Worm (Caenorhabditis elegans) whole organism, late embryonic: ENCODE data around the gene C33H5.16.

Experiments
- K02D7.2 ChIP-seq: sonication (generic microtip); optimal IDR thresholded peaks from 2 replicates; lab custom pipeline; 2017; ENCODE audit warnings: mild to moderate bottlenecking, missing genetic modification characterization, missing compliant biosample characterization
- ceh-14 ChIP-seq: sonication (generic microtip); optimal IDR thresholded peaks from 2 replicates; lab custom pipeline; 2016; ENCODE audit warnings: missing genotype, missing genetic modification characterization, missing compliant biosample characterization
- ceh-24 ChIP-seq: sonication (generic microtip); optimal IDR thresholded peaks from 2 replicates; lab custom pipeline; 2016; ENCODE audit warnings: mild to moderate bottlenecking, missing genetic modification characterization, missing compliant biosample characterization
- ceh-34 ChIP-seq: sonication (generic microtip); optimal IDR thresholded peaks from 2 replicates; lab custom pipeline; 2016; ENCODE audit warnings: mild to moderate bottlenecking, missing genetic modification characterization, missing compliant biosample characterization
- ceh-45 ChIP-seq: fragments of 200-800 bp; sonication (Bioruptor generic); IDR thresholded peaks from 2 replicates; pipeline ENCODE4 v1.3.6; 2022; ENCODE audit warnings: missing genetic modification reagents, missing genetic modification characterization, missing compliant biosample characterization
- ceh-6 ChIP-seq: fragments of 200-800 bp; sonication (Bioruptor generic); optimal IDR thresholded peaks from 2 replicates; lab custom pipeline; 2018; ENCODE audit warnings: mild to moderate bottlenecking, missing genetic modification characterization, missing compliant biosample characterization
- ceh-9 ChIP-seq: sonication (generic microtip); optimal IDR thresholded peaks from 2 replicates; lab custom pipeline; 2016; ENCODE audit warnings: mild to moderate bottlenecking, missing genetic modification characterization, inconsistent platforms, missing compliant biosample characterization
- che-1 ChIP-seq: sonication (generic microtip); optimal IDR thresholded peaks from 2 replicates; lab custom pipeline; 2016; ENCODE audit warnings: mild to moderate bottlenecking, missing genetic modification characterization, missing compliant biosample characterization
- dmd-4 ChIP-seq: sonication (generic microtip); optimal IDR thresholded peaks from 2 replicates; lab custom pipeline; 2016; ENCODE audit warnings: borderline replicate concordance, missing genetic modification characterization, missing compliant biosample characterization
- ets-4 ChIP-seq: sonication (generic microtip); optimal IDR thresholded peaks from 2 replicates; lab custom pipeline; 2016; ENCODE audit warnings: missing genetic modification characterization, missing compliant biosample characterization
- eyg-1 ChIP-seq: sonication (generic microtip); optimal IDR thresholded peaks from 2 replicates; lab custom pipeline; 2016; ENCODE audit warnings: missing genotype, missing genetic modification characterization, missing compliant biosample characterization
- fax-1 ChIP-seq: sonication (generic microtip); optimal IDR thresholded peaks from 2 replicates; lab custom pipeline; 2016; ENCODE audit warnings: missing genotype, missing genetic modification characterization, missing compliant biosample characterization
- fkh-6 ChIP-seq: sonication (generic microtip); optimal IDR thresholded peaks from 2 replicates; lab custom pipeline; 2016; ENCODE audit warnings: missing genetic modification characterization, missing compliant biosample characterization
- hlh-8 ChIP-seq: sonication (generic microtip); optimal IDR thresholded peaks from 2 replicates; lab custom pipeline; 2016; ENCODE audit warnings: missing genotype, missing genetic modification characterization, missing compliant biosample characterization
- lim-6 ChIP-seq: sonication (generic microtip); optimal IDR thresholded peaks from 2 replicates; lab custom pipeline; 2016; ENCODE audit warnings: missing genetic modification characterization, missing compliant biosample characterization
- mec-3 ChIP-seq: sonication (generic microtip); optimal IDR thresholded peaks from 2 replicates; lab custom pipeline; 2016; ENCODE audit warnings: borderline replicate concordance, missing genetic modification characterization, missing compliant biosample characterization
- pax-1 ChIP-seq: fragments of 150-350 bp; optimal IDR thresholded peaks from 2 replicates; lab custom pipeline; 2014; ENCODE audit warnings: missing biosample characterization, missing genetic modification characterization
- pha-2 ChIP-seq: sonication (generic microtip); optimal IDR thresholded peaks from 2 replicates; lab custom pipeline; 2017; ENCODE audit warnings: mild to moderate bottlenecking, missing genetic modification characterization, missing compliant biosample characterization
- pros-1 ChIP-seq: fragments of 150-350 bp; optimal IDR thresholded peaks from 2 replicates; lab custom pipeline; 2014; ENCODE audit warnings: missing biosample characterization, missing genetic modification reagents, missing genetic modification characterization
- ref-2 ChIP-seq: sonication (generic microtip); optimal IDR thresholded peaks from 2 replicates; lab custom pipeline; 2016; ENCODE audit warnings: missing genetic modification characterization, missing compliant biosample characterization
- unc-42 ChIP-seq: sonication (generic microtip); optimal IDR thresholded peaks from 2 replicates; lab custom pipeline; 2016; ENCODE audit warnings: missing genotype, missing genetic modification characterization, missing compliant biosample characterization

C33H5.16 gene

DNA sequence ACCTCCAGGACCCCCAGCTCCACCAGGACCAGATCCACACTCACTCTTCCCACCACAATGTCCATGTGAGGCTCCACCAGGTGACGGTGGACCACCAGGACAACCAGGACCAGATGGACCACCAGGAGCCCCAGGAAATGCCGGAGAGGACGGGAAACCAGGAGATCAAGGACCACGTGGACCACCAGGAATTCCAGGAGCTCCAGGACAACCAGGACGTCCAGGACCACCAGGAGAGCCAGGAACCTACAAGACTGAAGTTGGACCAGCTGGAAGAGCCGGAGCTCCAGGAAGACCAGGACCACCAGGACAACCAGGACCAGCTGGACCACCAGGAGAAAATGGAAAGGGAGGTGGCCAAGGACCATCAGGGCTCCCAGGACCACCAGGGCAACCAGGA, 49.0 kb downstream of the C33H5.16 start:
- TF ChIP-seq mec-3 (tag; lab: Kevin White, UChicago): peak; percentile 56
- TF ChIP-seq ceh-9 (tag; lab: Kevin White, UChicago): no peak

DNA sequence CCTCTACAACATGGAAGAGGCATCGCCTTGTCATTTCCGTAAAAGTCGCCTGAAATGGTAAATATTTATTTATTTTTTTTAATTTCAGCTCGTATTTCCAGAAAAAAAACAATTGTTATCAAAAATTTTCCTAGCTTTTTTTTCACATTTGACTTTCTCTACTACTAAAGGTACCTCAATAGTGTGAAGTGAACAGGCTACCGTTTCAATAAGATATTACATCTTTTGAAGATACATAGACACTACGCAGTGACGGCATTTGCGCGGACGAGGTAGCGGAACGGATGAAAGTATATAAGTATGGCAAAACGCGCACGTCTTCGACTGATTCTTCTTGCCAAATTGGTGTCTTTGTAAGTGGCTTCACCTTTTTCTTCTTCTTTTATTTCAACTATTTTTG, 50.0 kb downstream of the C33H5.16 start, which contains the start of gene col-14:
Gene col-14 (plus strand): TSS at position 301 of the 400 bp plus-strand sequence.
- no peak for TF ChIP-seq hlh-8 (tag; lab: Kevin White, UChicago)
- no peak for TF ChIP-seq ceh-34 (tag; lab: Kevin White, UChicago)
- no peak for TF ChIP-seq ceh-9 (tag; lab: Kevin White, UChicago)
- TF ChIP-seq ets-4 (tag; lab: Kevin White, UChicago): no peak
- no peak for TF ChIP-seq eyg-1 (tag; lab: Kevin White, UChicago)
- no peak for TF ChIP-seq fkh-6 (tag; lab: Kevin White, UChicago)
- TF ChIP-seq ceh-14 (tag; lab: Kevin White, UChicago): no peak
- no peak for TF ChIP-seq pros-1 (tag; lab: Kevin White, UChicago)
- no peak for TF ChIP-seq fax-1 (tag; lab: Kevin White, UChicago)
- no peak for TF ChIP-seq unc-42 (tag; lab: Kevin White, UChicago)
- TF ChIP-seq ref-2: no peak
- no peak for TF ChIP-seq pax-1 (tag; lab: Kevin White, UChicago)
- no peak for TF ChIP-seq che-1 (tag; lab: Kevin White, UChicago)
- no peak for TF ChIP-seq ceh-6 (GFP tag; lab: Kevin White, UChicago)
- no peak for TF ChIP-seq pha-2 (tag; lab: Kevin White, UChicago)
- no peak for TF ChIP-seq ceh-24 (tag; lab: Kevin White, UChicago)
- TF ChIP-seq lim-6 (tag; lab: Kevin White, UChicago): no peak
- TF ChIP-seq K02D7.2 (tag; lab: Kevin White, UChicago): no peak
- TF ChIP-seq ceh-45: no peak
- TF ChIP-seq dmd-4 (tag; lab: Kevin White, UChicago): no peak
